Fruit fly (Drosophila melanogaster): ENCODE data around the gene DIP-iota.
A peak's percentile ranks its signal among the peaks of the same experiment; 100 is the strongest.

The DIP-iota gene

DNA sequence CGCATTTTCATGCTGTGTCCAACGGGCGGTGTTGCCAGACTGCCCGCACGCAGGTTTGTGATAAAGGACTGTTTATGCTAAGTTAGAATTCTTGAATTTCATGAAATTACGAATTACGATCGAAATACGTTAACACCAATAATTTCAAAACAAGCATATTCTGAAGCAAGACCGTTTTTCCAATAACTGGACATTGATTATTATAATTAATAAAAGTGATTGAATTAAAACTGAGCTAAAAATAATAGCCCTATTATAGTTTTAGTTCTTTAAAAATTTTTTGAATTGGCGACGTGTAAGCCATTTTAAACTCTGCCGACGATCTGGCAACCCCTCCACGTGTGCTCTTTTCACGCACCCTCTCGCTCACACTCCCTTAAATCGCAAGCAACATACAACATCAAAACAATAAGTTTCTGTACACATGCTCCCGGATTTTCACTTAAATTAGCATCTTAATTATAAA, 26.7 kb upstream of the DIP-iota start (continued):
- peak; percentile 90 for TF ChIP-seq Sp1 (GFP tag; optimal IDR thresholded peaks at IDR 0.05)
- peak; percentile 93 for TF ChIP-seq br (GFP tag; optimal IDR thresholded peaks at IDR 0.05)

- TF ChIP-seq OdsH (GFP tag; optimal IDR thresholded peaks at IDR 0.05), result peak; percentile 88
- TF ChIP-seq psq (GFP tag; optimal IDR thresholded peaks at IDR 0.05), result peak; percentile 94
- no peak for TF ChIP-seq Dfd (GFP tag; optimal IDR thresholded peaks at IDR 0.05)
- TF ChIP-seq HLH106 (tag; optimal IDR thresholded peaks at IDR 0.05), result peak; percentile 81
- TF ChIP-seq CrebA (GFP tag; optimal IDR thresholded peaks at IDR 0.05; ENCODE audit: borderline replicate concordance), result no peak
- TF ChIP-seq Myc (optimal IDR thresholded peaks at IDR 0.05), result no peak
- no peak for TF ChIP-seq Hr78 (GFP tag; optimal IDR thresholded peaks at IDR 0.05)
- peak; percentile 95 for TF ChIP-seq sv (GFP tag; optimal IDR thresholded peaks at IDR 0.05)
- TF ChIP-seq brk (GFP tag; optimal IDR thresholded peaks at IDR 0.05), result peak; percentile 56
- TF ChIP-seq Rel (GFP tag; optimal IDR thresholded peaks at IDR 0.05), result no peak
- peak; percentile 97 for TF ChIP-seq Rel (tag; optimal IDR thresholded peaks at IDR 0.05)
- no peak for TF ChIP-seq usp (GFP tag; optimal IDR thresholded peaks at IDR 0.05)
- peak; percentile 85 for TF ChIP-seq Sp1 (GFP tag; optimal IDR thresholded peaks at IDR 0.05)
- peak; percentile 91 for TF ChIP-seq br (GFP tag; optimal IDR thresholded peaks at IDR 0.05)
- TF ChIP-seq CG32264 (GFP tag; optimal IDR thresholded peaks at IDR 0.05), result peak; percentile 85
- TF ChIP-seq dmrt93B (GFP tag; optimal IDR thresholded peaks at IDR 0.05), result peak; percentile 64
- peak; percentile 93 for TF ChIP-seq fru (GFP tag; optimal IDR thresholded peaks at IDR 0.05)
- no peak for TF ChIP-seq N (GFP tag; optimal IDR thresholded peaks at IDR 0.05)
- no peak for TF ChIP-seq jim (GFP tag; optimal IDR thresholded peaks at IDR 0.05)
- peak; percentile 48 for TF ChIP-seq Jra (GFP tag; optimal IDR thresholded peaks at IDR 0.05)
- peak; percentile 68 for TF ChIP-seq sage (GFP tag; optimal IDR thresholded peaks at IDR 0.05)
- peak in 1 of 2 experiments; percentile 4 for TF ChIP-seq dl (GFP tag; optimal IDR thresholded peaks at IDR 0.05; ENCODE audit: insufficient read depth in 1 of 2, partially characterized antibody in 2 of 2)
- peak; percentile 88 for TF ChIP-seq Hnf4 (GFP tag; optimal IDR thresholded peaks at IDR 0.05)
- peak; percentile 40 for TF ChIP-seq CG9705 (GFP tag; optimal IDR thresholded peaks at IDR 0.05)
- peak; percentile 76 for TF ChIP-seq woc (GFP tag; optimal IDR thresholded peaks at IDR 0.05)
- TF ChIP-seq foxo (GFP tag; optimal IDR thresholded peaks at IDR 0.05), result peak; percentile 42 to 93
- TF ChIP-seq GATAd (GFP tag; optimal IDR thresholded peaks at IDR 0.05), result peak; percentile 28
- peak; percentile 93 for TF ChIP-seq rgr (GFP tag; optimal IDR thresholded peaks at IDR 0.05)
- peak; percentile 62 for TF ChIP-seq dsf (GFP tag; optimal IDR thresholded peaks at IDR 0.05; ENCODE audit: borderline replicate concordance)
- no peak for TF ChIP-seq tai (GFP tag; optimal IDR thresholded peaks at IDR 0.05)
- TF ChIP-seq Vsx2 (GFP tag; optimal IDR thresholded peaks at IDR 0.05; ENCODE audit: partially characterized antibody), result no peak
- peak; percentile 93 for TF ChIP-seq h (GFP tag; optimal IDR thresholded peaks at IDR 0.05)
- TF ChIP-seq ey (GFP tag; optimal IDR thresholded peaks at IDR 0.05), result peak; percentile 90
- no peak for TF ChIP-seq Mio (GFP tag; optimal IDR thresholded peaks at IDR 0.05)
- TF ChIP-seq lola (GFP tag; optimal IDR thresholded peaks at IDR 0.05), result no peak
Measured at dm6 chr2L:6647103-6647711, 25.7 kb upstream of the DIP-iota start.

DNA sequence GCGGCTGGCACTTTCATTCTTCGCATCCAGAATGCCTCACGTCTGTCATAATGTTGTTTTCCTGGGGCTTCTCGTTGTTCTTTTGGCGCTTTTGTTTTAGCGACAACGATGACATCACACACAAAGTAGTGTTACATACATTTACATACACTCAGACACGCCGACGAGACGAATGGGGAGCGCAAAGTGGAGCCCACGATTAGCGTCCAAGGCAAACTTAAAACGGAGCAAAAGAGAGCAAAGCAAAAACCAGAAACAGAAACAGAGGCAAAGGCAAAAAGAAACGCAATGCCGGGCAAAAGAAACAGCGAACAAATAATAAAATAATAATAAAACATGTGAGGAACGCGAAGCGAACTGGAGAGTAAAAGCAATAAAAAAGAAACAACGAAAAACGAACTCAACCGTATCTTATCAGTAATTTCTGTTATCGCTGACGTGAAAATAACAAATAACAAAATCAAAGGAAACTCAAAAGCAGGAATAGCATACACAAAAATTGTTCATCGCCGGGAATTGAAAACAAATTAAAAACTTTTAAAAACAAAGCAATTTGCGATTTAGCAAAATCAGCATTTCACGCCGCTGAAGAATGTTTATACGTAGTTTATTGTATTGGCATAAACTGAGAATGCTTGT, 23.0 kb upstream of the DIP-iota start:
- TF ChIP-seq Vsx2 (GFP tag; optimal IDR thresholded peaks at IDR 0.05; ENCODE audit: partially characterized antibody) (peak; percentile 7), Sp1 (GFP tag; optimal IDR thresholded peaks at IDR 0.05) (peak; percentile 4), Dfd (GFP tag; optimal IDR thresholded peaks at IDR 0.05) (no peak), sage (GFP tag; optimal IDR thresholded peaks at IDR 0.05) (peak; percentile 51), usp (GFP tag; optimal IDR thresholded peaks at IDR 0.05) (no peak), CrebA (GFP tag; optimal IDR thresholded peaks at IDR 0.05; ENCODE audit: borderline replicate concordance) (no peak), dsf (GFP tag; optimal IDR thresholded peaks at IDR 0.05; ENCODE audit: borderline replicate concordance) (no peak), Mio (GFP tag; optimal IDR thresholded peaks at IDR 0.05) (no peak), CG9705 (GFP tag; optimal IDR thresholded peaks at IDR 0.05) (no peak), Hr83 (GFP tag; optimal IDR thresholded peaks at IDR 0.05; ENCODE audit: poor library complexity, severe bottlenecking) (no peak), brk (GFP tag; optimal IDR thresholded peaks at IDR 0.05) (peak; percentile 8), foxo (GFP tag; optimal IDR thresholded peaks at IDR 0.05) (peak in 1 of 2 experiments; percentile 67), CG32264 (GFP tag; optimal IDR thresholded peaks at IDR 0.05) (peak; percentile 11), Myc (optimal IDR thresholded peaks at IDR 0.05) (no peak), N (GFP tag; optimal IDR thresholded peaks at IDR 0.05) (no peak), sv (GFP tag; optimal IDR thresholded peaks at IDR 0.05) (no peak), GATAd (GFP tag; optimal IDR thresholded peaks at IDR 0.05) (no peak), woc (GFP tag; optimal IDR thresholded peaks at IDR 0.05) (no peak), dmrt93B (GFP tag; optimal IDR thresholded peaks at IDR 0.05) (no peak), Hnf4 (GFP tag; optimal IDR thresholded peaks at IDR 0.05) (no peak), Dif (GFP tag; optimal IDR thresholded peaks at IDR 0.05; ENCODE audit: partially characterized antibody) (no peak), h (GFP tag; optimal IDR thresholded peaks at IDR 0.05) (no peak), Abd-B (GFP tag; optimal IDR thresholded peaks at IDR 0.05) (no peak), Jra (GFP tag; optimal IDR thresholded peaks at IDR 0.05) (no peak), tai (GFP tag; optimal IDR thresholded peaks at IDR 0.05) (peak; percentile 35), fru (GFP tag; optimal IDR thresholded peaks at IDR 0.05) (no peak), br (GFP tag; optimal IDR thresholded peaks at IDR 0.05) (no peak), Rel (GFP tag; optimal IDR thresholded peaks at IDR 0.05) (peak; percentile 61), Rel (tag; optimal IDR thresholded peaks at IDR 0.05) (no peak), psq (GFP tag; optimal IDR thresholded peaks at IDR 0.05) (peak; percentile 97), lola (GFP tag; optimal IDR thresholded peaks at IDR 0.05) (peak; percentile 13), OdsH (GFP tag; optimal IDR thresholded peaks at IDR 0.05) (no peak), Hr78 (GFP tag; optimal IDR thresholded peaks at IDR 0.05) (no peak), pan (optimal IDR thresholded peaks at IDR 0.05) (no peak), ey (GFP tag; optimal IDR thresholded peaks at IDR 0.05) (no peak), HLH106 (tag; optimal IDR thresholded peaks at IDR 0.05) (no peak), rgr (GFP tag; optimal IDR thresholded peaks at IDR 0.05) (peak; percentile 4)

Data from whole organism, wandering third instar larva.